Worm (Caenorhabditis elegans) whole organism, young adult: ENCODE measurements around the gene rpc-1.

ENCODE experiments used
- B0336.3 ChIP-seq: fragments of 200-800 bp; sonication (Bioruptor generic); IDR thresholded peaks from 2 replicates; pipeline ENCODE4 v1.3.6; 2022; ENCODE audit warnings: missing genetic modification characterization, missing compliant biosample characterization
- F22D6.2 ChIP-seq: sonication (generic microtip); optimal IDR thresholded peaks from 2 replicates; lab custom pipeline; 2016; ENCODE audit warnings: mild to moderate bottlenecking, missing genetic modification characterization, missing compliant biosample characterization
- F37B4.10 ChIP-seq: fragments of 200-800 bp; sonication (Bioruptor generic); IDR thresholded peaks from 2 replicates; pipeline ENCODE4 v1.3.6; 2022; ENCODE audit warnings: missing genetic modification characterization, missing compliant biosample characterization
- ZK185.1 ChIP-seq: sonication (generic microtip); optimal IDR thresholded peaks from 2 replicates; lab custom pipeline; 2016; ENCODE audit warnings: mild to moderate bottlenecking, missing genetic modification characterization, missing compliant biosample characterization; ENCODE audit not compliant: poor library complexity, severe bottlenecking
- akir-1 ChIP-seq: fragments of 200-800 bp; sonication (Bioruptor generic); optimal IDR thresholded peaks from 2 replicates; lab custom pipeline; 2018; ENCODE audit warnings: mild to moderate bottlenecking, missing genetic modification characterization, moderate library complexity, missing compliant biosample characterization
- ama-1 ChIP-seq, 3 experiments: fragments of 150-350 bp in 1 of 3; sonication (generic microtip) in 2 of 3; optimal IDR thresholded peaks; 2 replicates each; lab custom pipeline; 2014 to 2018; ENCODE audit warnings: missing biosample characterization in 2 of 3, missing genetic modification characterization in 2 of 3, missing genetic modification reagents in 2 of 3
- attf-5 ChIP-seq: fragments of 200-800 bp; sonication (Bioruptor generic); optimal IDR thresholded peaks from 2 replicates; lab custom pipeline; 2018; ENCODE audit warnings: mild to moderate bottlenecking, missing genetic modification characterization, missing compliant biosample characterization
- bed-2 ChIP-seq: fragments of 200-800 bp; sonication (Bioruptor generic); IDR thresholded peaks from 2 replicates; pipeline ENCODE4 v1.3.6; 2022; ENCODE audit warnings: missing genetic modification reagents, missing genetic modification characterization, missing compliant biosample characterization
- ccch-3 ChIP-seq: fragments of 200-800 bp; sonication (Bioruptor generic); optimal IDR thresholded peaks from 2 replicates; lab custom pipeline; 2018; ENCODE audit warnings: mild to moderate bottlenecking, missing genetic modification characterization, missing compliant biosample characterization
- cebp-1 ChIP-seq, 2 experiments: fragments of 200-800 bp in 1 of 2; sonication (Bioruptor generic) in 1 of 2; sonication (generic microtip) in 1 of 2; IDR thresholded peaks in 1 of 2; optimal IDR thresholded peaks in 1 of 2; 2 replicates each; pipeline versions ENCODE4 v1.3.6 to Lab custom; 2017 to 2022; ENCODE audit warnings: missing compliant biosample characterization in 2 of 2, missing genetic modification characterization in 2 of 2, mild to moderate bottlenecking in 1 of 2, missing genetic modification reagents in 1 of 2, moderate library complexity in 1 of 2
- chd-7 ChIP-seq: sonication (generic microtip); optimal IDR thresholded peaks from 2 replicates; lab custom pipeline; 2016; ENCODE audit warnings: mild to moderate bottlenecking, missing genetic modification characterization, moderate library complexity, missing compliant biosample characterization
- egrh-3 ChIP-seq: fragments of 200-800 bp; sonication (Bioruptor generic); IDR thresholded peaks from 2 replicates; pipeline ENCODE4 v1.3.6; 2022; ENCODE audit warnings: missing genetic modification reagents, missing genetic modification characterization, missing compliant biosample characterization
- hrde-1 ChIP-seq: sonication (generic microtip); optimal IDR thresholded peaks from 2 replicates; lab custom pipeline; 2016; ENCODE audit warnings: missing genetic modification characterization, mild to moderate bottlenecking, missing compliant biosample characterization, moderate library complexity, missing genotype, missing genetic modification reagents, borderline replicate concordance
- lag-1 ChIP-seq: fragments of 200-800 bp; sonication (Bioruptor generic); IDR thresholded peaks from 2 replicates; pipeline ENCODE4 v1.3.6; 2022; ENCODE audit warnings: missing genetic modification reagents, missing genetic modification characterization, missing compliant biosample characterization
- lin-35 ChIP-seq, 3 experiments: fragments of 150-350 bp in 2 of 3; sonication (generic microtip) in 1 of 3; optimal IDR thresholded peaks; 2 replicates each; lab custom pipeline; 2014 to 2018; ENCODE audit warnings: missing biosample characterization in 3 of 3, missing genetic modification characterization in 3 of 3, missing genetic modification reagents in 3 of 3
- lin-54 ChIP-seq: fragments of 200-800 bp; sonication (Bioruptor generic); optimal IDR thresholded peaks from 2 replicates; lab custom pipeline; 2018; ENCODE audit warnings: mild to moderate bottlenecking, missing genetic modification characterization, missing compliant biosample characterization
- lsl-1 ChIP-seq: fragments of 200-800 bp; sonication (Bioruptor generic); optimal IDR thresholded peaks from 2 replicates; lab custom pipeline; 2018; ENCODE audit warnings: mild to moderate bottlenecking, missing genetic modification characterization, moderate library complexity, missing compliant biosample characterization
- mes-4 ChIP-seq: sonication (generic microtip); optimal IDR thresholded peaks from 2 replicates; lab custom pipeline; 2016; ENCODE audit warnings: missing genotype, missing genetic modification characterization, missing compliant biosample characterization
- nfyb-1 ChIP-seq: fragments of 200-800 bp; sonication (Bioruptor generic); IDR thresholded peaks from 2 replicates; pipeline ENCODE4 v1.3.6; 2022; ENCODE audit warnings: missing genetic modification reagents, missing genetic modification characterization, missing compliant biosample characterization
- nhr-90 ChIP-seq: sonication (generic microtip); optimal IDR thresholded peaks from 2 replicates; lab custom pipeline; 2016; ENCODE audit warnings: missing genotype, mild to moderate bottlenecking, missing genetic modification characterization, missing compliant biosample characterization
- repo-1 ChIP-seq: sonication (generic microtip); optimal IDR thresholded peaks from 2 replicates; lab custom pipeline; 2017; ENCODE audit warnings: mild to moderate bottlenecking, missing genetic modification characterization, missing compliant biosample characterization
- snpc-4 ChIP-seq, 5 experiments: fragments of 150-350 bp in 1 of 5; sonication (generic microtip) in 4 of 5; optimal IDR thresholded peaks; 2 replicates each; lab custom pipeline; 2014 to 2018; ENCODE audit warnings: missing genetic modification characterization in 5 of 5, missing biosample characterization in 3 of 5, antibody characterized with exemption in 2 of 5, mild to moderate bottlenecking in 2 of 5, missing compliant biosample characterization in 2 of 5, missing genotype in 2 of 5, moderate library complexity in 2 of 5, missing genetic modification reagents in 1 of 5
- somi-1 ChIP-seq: fragments of 200-800 bp; sonication (Bioruptor generic); optimal IDR thresholded peaks from 2 replicates; lab custom pipeline; 2018; ENCODE audit warnings: mild to moderate bottlenecking, missing genetic modification characterization, missing compliant biosample characterization
- tbp1 ChIP-seq: fragments of 200-800 bp; sonication (Bioruptor generic); optimal IDR thresholded peaks from 2 replicates; lab custom pipeline; 2018; ENCODE audit warnings: mild to moderate bottlenecking, missing genetic modification characterization, missing compliant biosample characterization
- zfh-2 ChIP-seq: fragments of 200-800 bp; sonication (Bioruptor generic); conservative IDR thresholded peaks from 2 replicates; pipeline ENCODE4 v1.3.6; 2022; ENCODE audit warnings: missing genetic modification reagents, missing genetic modification characterization, missing compliant biosample characterization

Gene rpc-1

ce11 chrIV:7133983-7134382 is 31.6 kb downstream of the rpc-1 start, which contains the start of gene mutd-1:
TSS of gene mutd-1 (minus strand) at chrIV:7134083.
- TF ChIP-seq nfyb-1 (GFP tag; lab: Robert Waterston, UW): 0 out of 2 replicates have a peak, but pooled peaks have one; percentile 15
- TF ChIP-seq somi-1 (GFP tag; lab: Kevin White, UChicago): no peak
- TF ChIP-seq F37B4.10: no peak
- TF ChIP-seq hrde-1 (tag; lab: Kevin White, UChicago): no peak

ce11 chrIV:7133140-7133539 is 32.4 kb downstream of the rpc-1 start, which contains the start of gene cyn-12:
TSS of gene cyn-12 (minus strand) at chrIV:7133217.
- TF ChIP-seq zfh-2: no peak
- no peak for TF ChIP-seq bed-2 (GFP tag; lab: Robert Waterston, UW)
- no peak for TF ChIP-seq repo-1 (tag; lab: Kevin White, UChicago)
- TF ChIP-seq lin-54: peak; percentile 23
- no peak for TF ChIP-seq tbp1 (GFP tag; lab: Kevin White, UChicago)
- no peak for TF ChIP-seq snpc-4 (GFP tag; optimal IDR thresholded peaks at IDR 0.05; lab: Kevin White, UChicago)
- peak in 1 of 4 experiments; percentile 3 for TF ChIP-seq snpc-4 (tag; optimal IDR thresholded peaks at IDR 0.05; lab: Kevin White, UChicago)
- TF ChIP-seq attf-5: peak; percentile 16
- no peak for TF ChIP-seq chd-7 (tag; lab: Kevin White, UChicago)

ce11 chrIV:7131780-7132179 is 33.8 kb downstream of the rpc-1 start, which contains the start of gene grsp-3:
TSS of gene grsp-3 (minus strand) at chrIV:7131928.
- TF ChIP-seq lin-35 (GFP tag; optimal IDR thresholded peaks at IDR 0.05; lab: Kevin White, UChicago): no peak
- no peak for TF ChIP-seq ama-1 (optimal IDR thresholded peaks at IDR 0.05; lab: Kevin White, UChicago)
- TF ChIP-seq ama-1 (GFP tag; optimal IDR thresholded peaks at IDR 0.05; lab: Kevin White, UChicago): peak in 1 of 2 experiments; percentile 20

ce11 chrIV:7121313-7122055 is 44.1 kb downstream of the rpc-1 start, which contains the start of the genes C34D4.10 and str-48:
TSS of gene C34D4.10 (minus strand) at chrIV:7121413.
TSS of gene str-48 (plus strand) at chrIV:7122005.
- peak; percentile 66 for TF ChIP-seq lsl-1 (GFP tag; lab: Kevin White, UChicago)
- no peak for TF ChIP-seq lag-1 (GFP tag; lab: Robert Waterston, UW)

ce11 chrIV:7114599-7114998 is 50.9 kb downstream of the rpc-1 start, which contains the start of gene nas-8:
TSS of gene nas-8 (plus strand) at chrIV:7114899.
- TF ChIP-seq lsl-1 (GFP tag; lab: Kevin White, UChicago) (no peak), cebp-1 (GFP tag; IDR thresholded peaks at IDR 0.05; lab: Robert Waterston, UW) (no peak), cebp-1 (tag; optimal IDR thresholded peaks at IDR 0.05; lab: Kevin White, UChicago) (no peak), B0336.3 (GFP tag; lab: Robert Waterston, UW) (no peak), mes-4 (tag; lab: Kevin White, UChicago) (no peak), nhr-90 (tag; lab: Kevin White, UChicago) (no peak), ZK185.1 (tag; lab: Kevin White, UChicago) (no peak), F22D6.2 (tag; lab: Kevin White, UChicago) (no peak)

ce11 chrIV:7112312-7112711 is 53.2 kb downstream of the rpc-1 start:
- peak; percentile 63; the same call in 1 of the 2 replicates for TF ChIP-seq egrh-3 (GFP tag; lab: Robert Waterston, UW)

ce11 chrIV:7111354-7111753 is 54.2 kb downstream of the rpc-1 start, which contains the start of the genes ZC477.7 and ssq-3:
TSS of gene ZC477.7 (minus strand) at chrIV:7111454.
TSS of gene ssq-3 (plus strand) at chrIV:7111604.
- TF ChIP-seq akir-1 (no peak), ccch-3 (no peak)
- TF ChIP-seq, all 124 proteins: peak for 0
